Worm (Caenorhabditis elegans): Measurements from ENCODE around the gene exl-1.

ce11 chrII:14410768-14411167 lies 2.5 kb downstream of the exl-1 start, which contains the start of gene dsb-2:
- TF ChIP-seq nhr-76 (tag; optimal IDR thresholded peaks at IDR 0.05) = no peak
- no peak for TF ChIP-seq unc-62 (GFP tag; optimal IDR thresholded peaks at IDR 0.05)
- TF ChIP-seq ztf-4 (tag; optimal IDR thresholded peaks at IDR 0.05) = no peak
- TF ChIP-seq nhr-12 (tag; optimal IDR thresholded peaks at IDR 0.05) = no peak
- TF ChIP-seq ceh-9 (tag; optimal IDR thresholded peaks at IDR 0.05) = no peak
- no peak for TF ChIP-seq zag-1 (tag; optimal IDR thresholded peaks at IDR 0.05)
- no peak for TF ChIP-seq nhr-23 (tag; optimal IDR thresholded peaks at IDR 0.05)
- no peak for TF ChIP-seq fkh-10 (GFP tag; optimal IDR thresholded peaks at IDR 0.05)
- no peak for TF ChIP-seq mdl-1 (tag; optimal IDR thresholded peaks at IDR 0.05)
- TF ChIP-seq pha-4 (tag; optimal IDR thresholded peaks at IDR 0.05) = no peak
- no peak for TF ChIP-seq nhr-11 (tag; optimal IDR thresholded peaks at IDR 0.05)
